Worm (Caenorhabditis elegans) whole organism, early embryonic: ENCODE results near the gene irld-20.

Source experiments
- B0310.2 ChIP-seq: sonication (generic microtip); optimal IDR thresholded peaks from 2 replicates; lab custom pipeline; 2016; ENCODE audit warnings: mild to moderate bottlenecking, missing genetic modification characterization, missing compliant biosample characterization
- F13C5.2 ChIP-seq: sonication (generic microtip); optimal IDR thresholded peaks from 2 replicates; lab custom pipeline; 2017; ENCODE audit warnings: mild to moderate bottlenecking, missing genetic modification characterization, inconsistent platforms, missing compliant biosample characterization
- aly-1 ChIP-seq: sonication (generic microtip); optimal IDR thresholded peaks from 2 replicates; lab custom pipeline; 2016; ENCODE audit warnings: missing genetic modification characterization, missing compliant biosample characterization
- ama-1 ChIP-seq: fragments of 150-350 bp; optimal IDR thresholded peaks from 2 replicates; lab custom pipeline; 2014
- ceh-13 ChIP-seq: fragments of 200-800 bp; sonication (Bioruptor generic); optimal IDR thresholded peaks from 2 replicates; lab custom pipeline; 2018; ENCODE audit warnings: mild to moderate bottlenecking, missing genetic modification characterization, missing compliant biosample characterization
- ceh-36 ChIP-seq: sonication (generic microtip); optimal IDR thresholded peaks from 2 replicates; lab custom pipeline; 2016; ENCODE audit warnings: missing genetic modification characterization, inconsistent platforms, missing compliant biosample characterization
- ets-7 ChIP-seq: sonication (generic microtip); optimal IDR thresholded peaks from 2 replicates; lab custom pipeline; 2016; ENCODE audit warnings: missing genotype, missing genetic modification characterization, missing compliant biosample characterization
- flt-1 ChIP-seq: fragments of 200-800 bp; sonication (Bioruptor generic); IDR thresholded peaks from 2 replicates; pipeline ENCODE4 v1.3.6; 2022; ENCODE audit warnings: missing genetic modification characterization, missing compliant biosample characterization
- hmbx-1 ChIP-seq: sonication (generic microtip); optimal IDR thresholded peaks from 2 replicates; lab custom pipeline; 2016; ENCODE audit warnings: mild to moderate bottlenecking, missing genetic modification characterization, missing compliant biosample characterization
- hmg-4 ChIP-seq: fragments of 200-800 bp; sonication (Bioruptor generic); optimal IDR thresholded peaks from 2 replicates; lab custom pipeline; 2018; ENCODE audit warnings: mild to moderate bottlenecking, missing genetic modification characterization, missing compliant biosample characterization
- hnd-1 ChIP-seq: sonication (generic microtip); optimal IDR thresholded peaks from 2 replicates; lab custom pipeline; 2016; ENCODE audit warnings: missing genetic modification characterization, missing compliant biosample characterization
- pes-1 ChIP-seq: fragments of 200-800 bp; sonication (Bioruptor generic); IDR thresholded peaks from 2 replicates; pipeline ENCODE4 v1.3.6; 2022; ENCODE audit warnings: missing genetic modification reagents, missing genetic modification characterization, missing compliant biosample characterization
- scrt-1 ChIP-seq: fragments of 200-800 bp; sonication (Bioruptor generic); IDR thresholded peaks from 2 replicates; pipeline ENCODE4 v1.3.6; 2022; ENCODE audit warnings: missing genetic modification characterization, missing compliant biosample characterization
- sea-1 ChIP-seq: fragments of 200-800 bp; sonication (Bioruptor generic); conservative IDR thresholded peaks from 2 replicates; pipeline ENCODE4 v1.3.6; 2022; ENCODE audit warnings: missing genetic modification characterization, missing compliant biosample characterization
- tbx-11 ChIP-seq: fragments of 200-800 bp; sonication (Bioruptor generic); IDR thresholded peaks from 2 replicates; pipeline ENCODE4 v1.3.6; 2022; ENCODE audit warnings: missing genetic modification characterization, missing compliant biosample characterization
- tbx-37 ChIP-seq: fragments of 200-800 bp; sonication (Bioruptor generic); conservative IDR thresholded peaks from 2 replicates; pipeline ENCODE4 v1.3.6; 2022; ENCODE audit warnings: missing genetic modification reagents, missing genetic modification characterization, missing compliant biosample characterization
- tra-4 ChIP-seq: sonication (generic microtip); optimal IDR thresholded peaks from 2 replicates; lab custom pipeline; 2017; ENCODE audit warnings: missing genetic modification characterization, missing compliant biosample characterization

The irld-20 gene

DNA sequence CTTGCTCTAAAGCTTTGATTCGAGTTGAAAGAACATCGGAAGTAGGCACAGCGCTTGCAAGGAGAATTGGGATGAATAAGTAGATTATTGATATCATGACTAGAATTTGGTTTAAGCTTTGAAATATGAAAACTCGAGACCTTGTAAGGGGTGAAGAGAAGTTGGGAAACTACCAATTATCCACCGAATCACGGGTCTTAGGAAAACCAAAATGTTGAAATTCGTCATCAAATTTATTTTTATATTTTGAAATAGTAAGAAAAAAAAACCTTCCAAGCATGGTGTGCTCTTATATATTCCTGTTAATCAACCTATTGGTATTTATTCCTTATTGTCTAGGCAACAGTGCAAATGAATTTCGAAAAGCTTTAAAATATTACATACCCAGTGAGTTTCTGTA lies at the start of gene irld-20, which contains the start of gene irld-60:
Gene irld-20, plus strand, starts transcription at position 279 of the 400 bp plus-strand sequence.
Gene irld-60, minus strand, starts transcription at position 101 of the 400 bp plus-strand sequence.
- TF ChIP-seq ama-1: no peak
- no peak for TF ChIP-seq hnd-1 (tag; lab: Kevin White, UChicago)
- no peak for TF ChIP-seq B0310.2 (tag; lab: Kevin White, UChicago)
- TF ChIP-seq scrt-1: no peak
- no peak for TF ChIP-seq flt-1 (GFP tag; lab: Robert Waterston, UW)
- TF ChIP-seq F13C5.2 (tag; lab: Kevin White, UChicago): no peak
- TF ChIP-seq tbx-11 (GFP tag; lab: Robert Waterston, UW): no peak
- no peak for TF ChIP-seq hmg-4 (GFP tag; lab: Kevin White, UChicago)
- no peak for TF ChIP-seq sea-1 (GFP tag; lab: Robert Waterston, UW)
- TF ChIP-seq hmbx-1: no peak
- no peak for TF ChIP-seq aly-1 (tag; lab: Kevin White, UChicago)
- no peak for TF ChIP-seq tbx-37 (GFP tag; lab: Robert Waterston, UW)
- TF ChIP-seq ceh-36 (tag; lab: Kevin White, UChicago): no peak
- TF ChIP-seq ceh-13: no peak
- no peak for TF ChIP-seq pes-1 (GFP tag; lab: Robert Waterston, UW)
- no peak for TF ChIP-seq tra-4 (tag; lab: Kevin White, UChicago)

DNA sequence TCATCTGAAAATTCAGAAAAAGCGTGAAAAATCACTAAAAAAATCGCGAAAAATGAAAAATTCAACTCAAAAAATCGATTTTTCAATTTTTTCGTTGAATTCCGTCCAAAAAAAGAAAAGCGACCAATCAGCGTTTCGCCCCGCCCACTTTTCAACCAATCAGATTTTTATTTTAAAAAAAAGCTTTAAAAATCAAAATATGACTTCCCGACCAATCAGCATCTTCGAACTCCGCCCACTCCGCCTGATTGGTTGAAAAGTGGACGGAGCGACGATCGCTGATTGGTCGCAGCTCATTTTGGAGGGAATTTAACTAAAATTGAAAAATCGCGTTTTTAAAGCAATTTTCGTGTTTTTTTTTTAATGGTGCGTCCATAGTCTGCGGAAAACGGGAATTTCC lies 48.5 kb upstream of the irld-20 start:
- TF ChIP-seq pes-1 (GFP tag; lab: Robert Waterston, UW) (no peak), scrt-1 (no peak)

DNA sequence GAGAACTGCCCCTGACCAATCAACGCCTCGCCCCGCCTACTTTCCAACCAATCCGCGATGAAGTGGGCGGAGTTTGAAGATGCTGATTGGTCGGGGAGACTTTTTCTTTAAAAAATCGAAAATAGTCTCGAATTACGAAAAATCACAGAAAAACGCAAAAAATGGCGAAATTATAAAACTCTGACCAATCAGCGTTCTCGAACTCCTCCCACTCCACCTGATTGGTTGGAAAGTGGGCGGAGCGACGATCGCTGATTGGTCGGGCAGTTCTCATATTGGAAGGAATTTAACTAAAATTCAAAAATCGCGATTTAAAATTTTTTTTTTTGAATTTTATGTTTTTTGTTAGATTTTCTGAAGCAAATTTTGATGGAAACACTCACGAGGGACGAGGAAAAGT lies 47.7 kb upstream of the irld-20 start:
- no peak for TF ChIP-seq ama-1
- TF ChIP-seq tra-4 (tag; lab: Kevin White, UChicago): no peak
- no peak for TF ChIP-seq F13C5.2 (tag; lab: Kevin White, UChicago)
- TF ChIP-seq aly-1 (tag; lab: Kevin White, UChicago): no peak
- no peak for TF ChIP-seq B0310.2 (tag; lab: Kevin White, UChicago)

DNA sequence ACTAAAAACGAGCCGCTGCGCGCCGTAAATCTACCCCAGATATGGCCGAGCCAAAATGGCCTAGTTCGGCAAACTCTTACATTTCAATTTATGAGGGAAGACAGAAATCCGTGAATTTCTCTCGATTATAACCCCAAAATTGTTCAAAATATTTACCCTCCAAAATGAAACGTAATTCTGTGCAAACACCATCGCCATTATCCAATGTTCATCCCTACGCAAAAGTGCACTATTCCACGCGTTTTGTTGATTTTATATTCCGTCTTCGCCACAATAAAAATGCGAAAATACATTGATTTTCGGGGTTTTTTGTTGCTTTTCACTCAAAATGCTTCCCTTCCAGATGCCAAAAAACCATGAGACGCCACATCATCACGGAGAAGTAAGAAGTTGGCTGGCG lies 39.7 kb upstream of the irld-20 start, which contains the start of gene hut-1:
Gene hut-1, plus strand, starts transcription at position 344 of the 400 bp plus-strand sequence.
- TF ChIP-seq flt-1 (GFP tag; lab: Robert Waterston, UW): no peak
- TF ChIP-seq ceh-13: no peak
- no peak for TF ChIP-seq ama-1
- peak; percentile 29 for TF ChIP-seq F13C5.2 (tag; lab: Kevin White, UChicago)
- TF ChIP-seq tbx-37 (GFP tag; lab: Robert Waterston, UW): 0 out of 2 replicates have a peak, but pooled peaks have one; percentile 2
- TF ChIP-seq hmg-4 (GFP tag; lab: Kevin White, UChicago): peak; percentile 20
- TF ChIP-seq tbx-11 (GFP tag; lab: Robert Waterston, UW): no peak
- TF ChIP-seq scrt-1: no peak
- no peak for TF ChIP-seq ceh-36 (tag; lab: Kevin White, UChicago)
- no peak for TF ChIP-seq hmbx-1
- TF ChIP-seq pes-1 (GFP tag; lab: Robert Waterston, UW): no peak
- TF ChIP-seq aly-1 (tag; lab: Kevin White, UChicago): no peak
- no peak for TF ChIP-seq B0310.2 (tag; lab: Kevin White, UChicago)

DNA sequence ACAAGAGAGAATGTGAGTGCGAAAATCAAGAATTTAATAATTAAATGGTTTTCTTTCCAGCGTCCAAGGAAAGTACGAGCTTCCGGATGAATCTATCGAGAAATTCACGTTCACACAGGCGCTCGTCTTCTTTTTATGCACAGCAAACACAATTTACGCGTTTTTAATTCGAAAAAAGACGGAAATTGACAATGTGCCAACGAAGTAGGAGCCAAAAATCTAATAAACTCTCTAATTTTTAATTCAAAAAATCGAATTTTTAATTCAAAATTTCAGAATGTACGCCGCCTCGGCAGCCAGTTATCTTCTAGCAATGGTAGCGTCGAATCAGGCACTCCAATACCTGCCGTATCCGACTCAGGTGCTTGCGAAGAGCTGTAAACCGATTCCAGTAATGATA lies 39.2 kb upstream of the irld-20 start:
- TF ChIP-seq sea-1 (GFP tag; lab: Robert Waterston, UW) (no peak), tra-4 (tag; lab: Kevin White, UChicago) (no peak), hmg-4 (GFP tag; lab: Kevin White, UChicago) (no peak), hnd-1 (tag; lab: Kevin White, UChicago) (no peak), hmbx-1 (no peak), tbx-11 (GFP tag; lab: Robert Waterston, UW) (no peak), aly-1 (tag; lab: Kevin White, UChicago) (no peak), ama-1 (no peak), ets-7 (tag; lab: Kevin White, UChicago) (no peak), flt-1 (GFP tag; lab: Robert Waterston, UW) (no peak), pes-1 (GFP tag; lab: Robert Waterston, UW) (no peak), F13C5.2 (tag; lab: Kevin White, UChicago) (no peak), B0310.2 (tag; lab: Kevin White, UChicago) (no peak), ceh-36 (tag; lab: Kevin White, UChicago) (no peak), ceh-13 (no peak), tbx-37 (GFP tag; lab: Robert Waterston, UW) (no peak), scrt-1 (no peak)

DNA sequence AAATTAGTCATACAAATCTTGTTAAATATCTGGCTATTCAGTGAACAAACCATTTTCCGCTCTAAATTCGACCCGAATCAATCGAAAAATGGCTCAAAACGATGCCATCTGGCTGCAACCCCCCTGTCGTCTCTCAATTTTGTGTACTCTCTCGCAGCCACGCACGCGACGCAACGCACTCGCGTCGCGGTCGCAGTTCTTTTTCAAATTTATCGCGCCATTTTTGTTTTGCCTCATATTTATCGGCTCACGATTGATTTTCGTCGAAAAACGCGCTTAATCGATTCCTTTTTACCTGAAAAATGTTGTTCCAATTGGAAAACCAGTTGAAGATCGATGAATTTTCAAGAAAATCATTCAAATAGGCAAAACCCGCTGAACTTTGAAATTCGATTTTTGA lies 37.0 kb upstream of the irld-20 start:
- TF ChIP-seq hmg-4 (GFP tag; lab: Kevin White, UChicago): no peak
- TF ChIP-seq ama-1: peak; percentile 66
- TF ChIP-seq F13C5.2 (tag; lab: Kevin White, UChicago): peak; percentile 27

DNA sequence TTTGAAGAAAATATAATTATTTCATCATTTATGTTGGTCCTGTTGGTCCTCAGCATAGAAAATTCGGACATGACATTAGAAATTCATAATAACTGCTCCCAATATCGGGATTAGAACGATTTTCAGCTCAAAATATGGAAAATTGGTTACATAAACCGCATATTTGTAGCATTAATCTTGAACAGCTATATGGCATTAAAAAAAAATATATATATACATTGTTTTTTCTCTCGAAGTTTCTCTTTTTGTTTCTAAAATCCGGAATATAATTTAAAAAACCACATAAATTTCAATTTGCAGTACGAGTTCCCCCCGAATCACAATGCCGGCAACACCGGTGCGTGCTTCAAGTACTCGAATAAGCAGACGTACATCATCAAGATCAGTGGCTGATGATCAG lies 36.6 kb upstream of the irld-20 start, which contains the start of gene ssl-1:
Gene ssl-1, plus strand, starts transcription at position 301 of the 400 bp plus-strand sequence.
- TF ChIP-seq ceh-36 (tag; lab: Kevin White, UChicago) (no peak), hmbx-1 (no peak), ama-1 (no peak), hmg-4 (GFP tag; lab: Kevin White, UChicago) (no peak), B0310.2 (tag; lab: Kevin White, UChicago) (no peak), tra-4 (tag; lab: Kevin White, UChicago) (no peak), pes-1 (GFP tag; lab: Robert Waterston, UW) (no peak), tbx-37 (GFP tag; lab: Robert Waterston, UW) (no peak), aly-1 (tag; lab: Kevin White, UChicago) (no peak), ceh-13 (no peak), tbx-11 (GFP tag; lab: Robert Waterston, UW) (no peak), sea-1 (GFP tag; lab: Robert Waterston, UW) (no peak), flt-1 (GFP tag; lab: Robert Waterston, UW) (no peak), F13C5.2 (tag; lab: Kevin White, UChicago) (no peak), ets-7 (tag; lab: Kevin White, UChicago) (no peak), hnd-1 (tag; lab: Kevin White, UChicago) (no peak), scrt-1 (no peak)
